Fruit fly (Drosophila melanogaster) whole organism, embryonic: ENCODE results near the gene CG31321.

Experiments
- ATbp ChIP-seq: fragments of 200-800 bp; sonication (Bioruptor generic); optimal IDR thresholded peaks from 2 replicates; lab custom pipeline; 2017; ENCODE audit warnings: missing biosample characterization, mild to moderate bottlenecking, missing genetic modification characterization, missing genetic modification reagents
- Awh ChIP-seq: fragments of 200-800 bp; sonication (Bioruptor generic); IDR thresholded peaks from 2 replicates; pipeline ENCODE4, ENCODE4 v1.3.6; 2022; ENCODE audit warnings: missing biosample characterization, missing genetic modification characterization
- CG10267 ChIP-seq: fragments of 200-800 bp; sonication (Bioruptor generic); optimal IDR thresholded peaks from 2 replicates; lab custom pipeline; 2018; ENCODE audit warnings: missing biosample characterization, mild to moderate bottlenecking, missing genetic modification characterization, moderate library complexity
- CG10366 ChIP-seq: fragments of 200-800 bp; sonication (Bioruptor generic); IDR thresholded peaks from 2 replicates; pipeline ENCODE4 v1.3.6; 2022; ENCODE audit warnings: missing biosample characterization, missing genetic modification characterization
- CG10431 ChIP-seq: fragments of 200-800 bp; sonication (Bioruptor generic); optimal IDR thresholded peaks from 3 replicates; lab custom pipeline; 2018; ENCODE audit warnings: missing biosample characterization, mild to moderate bottlenecking, missing genetic modification characterization
- CG14710 ChIP-seq: fragments of 200-800 bp; sonication (Bioruptor generic); optimal IDR thresholded peaks from 3 replicates; lab custom pipeline; 2019; ENCODE audit warnings: missing biosample characterization, mild to moderate bottlenecking, missing genetic modification characterization, moderate library complexity
- CG15269 ChIP-seq: fragments of 200-800 bp; sonication (Bioruptor generic); optimal IDR thresholded peaks from 2 replicates; lab custom pipeline; 2018; ENCODE audit warnings: missing biosample characterization, mild to moderate bottlenecking, missing genetic modification characterization, moderate library complexity
- CG16815 ChIP-seq: fragments of 200-800 bp; sonication (Bioruptor generic); optimal IDR thresholded peaks from 3 replicates; lab custom pipeline; 2017; ENCODE audit warnings: missing biosample characterization, mild to moderate bottlenecking, missing genetic modification characterization
- CG18619 ChIP-seq: fragments of 200-800 bp; sonication (Bioruptor generic); optimal IDR thresholded peaks from 3 replicates; lab custom pipeline; 2017; ENCODE audit warnings: missing biosample characterization, mild to moderate bottlenecking, missing genetic modification characterization
- CG2678 ChIP-seq: fragments of 200-800 bp; sonication (Bioruptor generic); optimal IDR thresholded peaks from 3 replicates; lab custom pipeline; 2019; ENCODE audit warnings: missing biosample characterization, mild to moderate bottlenecking, missing genetic modification characterization, moderate library complexity
- CG4360 ChIP-seq: fragments of 200-800 bp; sonication (Bioruptor generic); IDR thresholded peaks from 2 replicates; pipeline ENCODE4 v1.3.6; 2022; ENCODE audit warnings: missing biosample characterization, missing genetic modification characterization
- CG4707 ChIP-seq: fragments of 200-800 bp; sonication (Bioruptor generic); optimal IDR thresholded peaks from 2 replicates; lab custom pipeline; 2018; ENCODE audit warnings: missing biosample characterization, mild to moderate bottlenecking, missing genetic modification characterization, moderate library complexity
- CG6654 ChIP-seq: fragments of 200-800 bp; sonication (Bioruptor generic); optimal IDR thresholded peaks from 2 replicates; lab custom pipeline; 2017; ENCODE audit warnings: missing biosample characterization, mild to moderate bottlenecking, missing genetic modification characterization
- CG7271 ChIP-seq: fragments of 200-800 bp; sonication (Bioruptor generic); optimal IDR thresholded peaks from 2 replicates; lab custom pipeline; 2018; ENCODE audit warnings: missing biosample characterization, mild to moderate bottlenecking, missing genetic modification characterization, moderate library complexity
- CG7556 ChIP-seq: fragments of 200-800 bp; sonication (Bioruptor generic); optimal IDR thresholded peaks from 2 replicates; lab custom pipeline; 2017; ENCODE audit warnings: missing biosample characterization, mild to moderate bottlenecking, missing genetic modification characterization
- CG8478 ChIP-seq: fragments of >200 bp; optimal IDR thresholded peaks from 2 replicates; lab custom pipeline; 2018
- D19B ChIP-seq: fragments of 200-800 bp; sonication (Bioruptor generic); optimal IDR thresholded peaks from 2 replicates; lab custom pipeline; 2017; ENCODE audit warnings: missing biosample characterization, mild to moderate bottlenecking, missing genetic modification characterization
- Drgx ChIP-seq: fragments of 200-800 bp; sonication (Bioruptor generic); IDR thresholded peaks from 2 replicates; pipeline ENCODE4 v1.3.6; 2022; ENCODE audit warnings: missing biosample characterization, missing genetic modification characterization
- GATAe ChIP-seq: fragments of 200-800 bp; sonication (Bioruptor generic); conservative IDR thresholded peaks from 2 replicates; pipeline ENCODE4 v1.3.6; 2022; ENCODE audit warnings: missing biosample characterization, missing genetic modification characterization
- Hmr ChIP-seq: fragments of 200-800 bp; sonication (Bioruptor generic); optimal IDR thresholded peaks from 3 replicates; lab custom pipeline; 2017; ENCODE audit warnings: mild to moderate bottlenecking, missing biosample characterization, missing genetic modification reagents, missing genetic modification characterization
- Hr3 ChIP-seq: fragments of 200-800 bp; sonication (Bioruptor generic); optimal IDR thresholded peaks from 3 replicates; lab custom pipeline; 2016; ENCODE audit warnings: missing biosample characterization, missing genetic modification characterization
- Hr39 ChIP-seq: fragments of >200 bp; optimal IDR thresholded peaks from 2 replicates; lab custom pipeline; 2017
- Poxn ChIP-seq: fragments of 200-800 bp; sonication (Bioruptor generic); IDR thresholded peaks from 2 replicates; pipeline ENCODE4 v1.3.6; 2022; ENCODE audit warnings: missing biosample characterization, missing genetic modification characterization
- Six4 ChIP-seq: fragments of 200-800 bp; sonication (Bioruptor generic); optimal IDR thresholded peaks from 2 replicates; lab custom pipeline; 2016; ENCODE audit warnings: missing biosample characterization, missing genetic modification characterization
- abd-A ChIP-seq: fragments of 200-800 bp; sonication (Bioruptor generic); optimal IDR thresholded peaks from 3 replicates; lab custom pipeline; 2019; ENCODE audit warnings: missing biosample characterization, mild to moderate bottlenecking, missing genetic modification characterization, moderate library complexity
- bigmax ChIP-seq: fragments of 200-800 bp; sonication (Bioruptor generic); optimal IDR thresholded peaks from 2 replicates; lab custom pipeline; 2018; ENCODE audit warnings: missing biosample characterization, mild to moderate bottlenecking, missing genetic modification characterization
- btn ChIP-seq: fragments of 200-800 bp; sonication (Bioruptor generic); optimal IDR thresholded peaks from 2 replicates; lab custom pipeline; 2016; ENCODE audit warnings: missing biosample characterization, missing genetic modification characterization
- dati ChIP-seq: fragments of 200-800 bp; sonication (Bioruptor generic); IDR thresholded peaks from 2 replicates; pipeline ENCODE4 v1.3.6; 2022; ENCODE audit warnings: missing biosample characterization, missing genetic modification characterization
- dm ChIP-seq: fragments of 200-800 bp; sonication (Bioruptor generic); optimal IDR thresholded peaks from 3 replicates; lab custom pipeline; 2016; ENCODE audit warnings: missing biosample characterization, missing genetic modification characterization
- esg ChIP-seq: fragments of 200-800 bp; sonication (Bioruptor generic); conservative IDR thresholded peaks from 2 replicates; pipeline ENCODE4 v1.3.6; 2022; ENCODE audit warnings: missing biosample characterization, missing genetic modification characterization
- eyg ChIP-seq: fragments of 200-800 bp; sonication (Bioruptor generic); optimal IDR thresholded peaks from 3 replicates; lab custom pipeline; 2016; ENCODE audit warnings: missing biosample characterization, missing genetic modification characterization
- fd96Cb ChIP-seq: fragments of 200-800 bp; sonication (Bioruptor generic); optimal IDR thresholded peaks from 2 replicates; lab custom pipeline; 2018; ENCODE audit warnings: missing biosample characterization, mild to moderate bottlenecking, missing genetic modification characterization, moderate library complexity
- fu2 ChIP-seq: fragments of 200-800 bp; sonication (Bioruptor generic); optimal IDR thresholded peaks from 2 replicates; lab custom pipeline; 2016; ENCODE audit warnings: missing biosample characterization, missing genetic modification characterization
- gsb ChIP-seq: fragments of 200-800 bp; sonication (Bioruptor generic); IDR thresholded peaks from 2 replicates; pipeline ENCODE4 v1.3.6; 2022; ENCODE audit warnings: missing biosample characterization, missing genetic modification characterization
- ind ChIP-seq: fragments of 200-800 bp; sonication (Bioruptor generic); optimal IDR thresholded peaks from 3 replicates; lab custom pipeline; 2016; ENCODE audit warnings: missing biosample characterization, missing genetic modification characterization
- lbe ChIP-seq: fragments of 200-800 bp; sonication (Bioruptor generic); optimal IDR thresholded peaks from 2 replicates; lab custom pipeline; 2016; ENCODE audit warnings: missing biosample characterization, mild to moderate bottlenecking, missing genetic modification characterization
- lov ChIP-seq, 2 experiments: fragments of 200-800 bp in 1 of 2; fragments of >200 bp in 1 of 2; sonication (Bioruptor generic) in 1 of 2; IDR thresholded peaks in 1 of 2; optimal IDR thresholded peaks in 1 of 2; 2 replicates in 1 of 2; 3 replicates in 1 of 2; pipeline versions ENCODE4 v1.3.6 to Lab custom; 2017 to 2022; ENCODE audit warnings: missing biosample characterization in 1 of 2, missing genetic modification characterization in 1 of 2
- pb ChIP-seq: fragments of 200-800 bp; sonication (Bioruptor generic); optimal IDR thresholded peaks from 3 replicates; lab custom pipeline; 2016; ENCODE audit warnings: missing biosample characterization, missing genetic modification characterization
- pfk ChIP-seq: fragments of 200-800 bp; sonication (Bioruptor generic); optimal IDR thresholded peaks from 2 replicates; lab custom pipeline; 2018; ENCODE audit warnings: missing biosample characterization, mild to moderate bottlenecking, missing genetic modification characterization, moderate library complexity
- repo ChIP-seq: fragments of 200-800 bp; sonication (Bioruptor generic); optimal IDR thresholded peaks from 2 replicates; lab custom pipeline; 2016; ENCODE audit warnings: missing biosample characterization, missing genetic modification characterization
- run ChIP-seq: fragments of 200-800 bp; sonication (Bioruptor generic); optimal IDR thresholded peaks from 3 replicates; lab custom pipeline; 2018; ENCODE audit warnings: missing biosample characterization, mild to moderate bottlenecking, missing genetic modification characterization
- sens ChIP-seq: fragments of 200-800 bp; sonication (Bioruptor generic); peaks from one replicate; lab custom pipeline; 2016; ENCODE audit warnings: missing biosample characterization, missing genetic modification characterization
- sima ChIP-seq: fragments of 200-800 bp; sonication (Bioruptor generic); optimal IDR thresholded peaks from 2 replicates; lab custom pipeline; 2016; ENCODE audit warnings: missing biosample characterization, missing genetic modification characterization
- sisA ChIP-seq: fragments of 200-800 bp; sonication (Bioruptor generic); IDR thresholded peaks from 2 replicates; pipeline ENCODE4 v1.3.6; 2022; ENCODE audit warnings: missing biosample characterization, missing genetic modification characterization
- tgo ChIP-seq: fragments of 200-800 bp; sonication (Bioruptor generic); IDR thresholded peaks from 3 replicates; pipeline ENCODE4 v1.3.6; 2022; ENCODE audit warnings: missing biosample characterization, missing genetic modification characterization
- ttk ChIP-seq: fragments of 200-800 bp; sonication (Bioruptor generic); IDR thresholded peaks from 2 replicates; pipeline ENCODE4 v2.1.2; 2022; ENCODE audit warnings: missing biosample characterization, missing genetic modification characterization
- yki ChIP-seq: fragments of >200 bp; optimal IDR thresholded peaks from 3 replicates; lab custom pipeline; 2018
- zen2 ChIP-seq: fragments of 200-800 bp; sonication (Bioruptor generic); IDR thresholded peaks from 3 replicates; pipeline ENCODE4 v1.3.6; 2022; ENCODE audit warnings: missing biosample characterization, missing genetic modification characterization; ENCODE audit not compliant: partially characterized antibody

The CG31321 gene

dm6 chr3R:14282215-14283041, 27.7 kb upstream of the CG31321 start (continued):
- TF ChIP-seq abd-A (tag; lab: Kevin White, UChicago) (peak; percentile 63), eyg (GFP tag; lab: Kevin White, UChicago) (no peak), Six4 (GFP tag; lab: Kevin White, UChicago) (no peak)

dm6 chr3R:14283042-14283626, 27.0 kb upstream of the CG31321 start:
- TF ChIP-seq GATAe (GFP tag; lab: Robert Waterston, UW) = no peak
- peak; percentile 61 for TF ChIP-seq Hmr (GFP tag; lab: Kevin White, UChicago)
- no peak for TF ChIP-seq sisA (GFP tag; lab: Robert Waterston, UW)
- TF ChIP-seq sens = peak; percentile 81
- TF ChIP-seq Drgx (GFP tag; lab: Robert Waterston, UW) = no peak
- TF ChIP-seq esg (GFP tag; lab: Robert Waterston, UW) = no peak
- no peak for TF ChIP-seq yki
- peak; percentile 68 for TF ChIP-seq lbe (GFP tag; lab: Kevin White, UChicago)
- no peak for TF ChIP-seq CG14710 (tag; lab: Kevin White, UChicago)
- no peak for TF ChIP-seq Poxn (GFP tag; lab: Robert Waterston, UW)
- no peak for TF ChIP-seq tgo
- TF ChIP-seq run (tag; lab: Kevin White, UChicago) = no peak
- no peak for TF ChIP-seq pfk (GFP tag; lab: Kevin White, UChicago)
- TF ChIP-seq sima (GFP tag; lab: Kevin White, UChicago) = no peak
- no peak for TF ChIP-seq lov (optimal IDR thresholded peaks at IDR 0.05; lab: Kevin White, UChicago)
- TF ChIP-seq lov (GFP tag; IDR thresholded peaks at IDR 0.05; lab: Robert Waterston, UW) = no peak
- TF ChIP-seq dm (GFP tag; lab: Kevin White, UChicago) = no peak
- no peak for TF ChIP-seq zen2 (GFP tag; lab: Robert Waterston, UW)
- no peak for TF ChIP-seq CG7556 (GFP tag; lab: Kevin White, UChicago)
- no peak for TF ChIP-seq pb
- no peak for TF ChIP-seq CG8478 (lab: Kevin White, UChicago)
- TF ChIP-seq CG7271 = no peak
- no peak for TF ChIP-seq bigmax (GFP tag; lab: Kevin White, UChicago)
- no peak for TF ChIP-seq fd96Cb
- TF ChIP-seq CG16815 (GFP tag; lab: Kevin White, UChicago) = peak; percentile 10
- TF ChIP-seq CG4707 = no peak
- TF ChIP-seq fu2 (GFP tag; lab: Kevin White, UChicago) = peak; percentile 62
- TF ChIP-seq CG10431 (GFP tag; lab: Kevin White, UChicago) = no peak
- TF ChIP-seq CG2678 (tag; lab: Kevin White, UChicago) = peak; percentile 55
- TF ChIP-seq ind (GFP tag; lab: Kevin White, UChicago) = peak; percentile 34
- no peak for TF ChIP-seq Awh (GFP tag; lab: Robert Waterston, UW)
- TF ChIP-seq CG15269 (tag; lab: Kevin White, UChicago) = peak; percentile 47
- TF ChIP-seq CG10366 (GFP tag; lab: Robert Waterston, UW) = no peak
- peak; percentile 55 for TF ChIP-seq CG18619 (GFP tag; lab: Kevin White, UChicago)
- no peak for TF ChIP-seq ttk (GFP tag; lab: Robert Waterston, UW)
- TF ChIP-seq D19B (GFP tag; lab: Kevin White, UChicago) = peak; percentile 48
- no peak for TF ChIP-seq ATbp
- TF ChIP-seq CG4360 (GFP tag; lab: Robert Waterston, UW) = no peak
- no peak for TF ChIP-seq dati
- TF ChIP-seq CG6654 = no peak
- TF ChIP-seq CG10267 (tag; lab: Kevin White, UChicago) = no peak
- no peak for TF ChIP-seq btn (GFP tag; lab: Kevin White, UChicago)
- no peak for TF ChIP-seq gsb (GFP tag; lab: Robert Waterston, UW)
- TF ChIP-seq repo (GFP tag; lab: Kevin White, UChicago) = no peak
- no peak for TF ChIP-seq Hr39
- TF ChIP-seq Hr3 (GFP tag; lab: Kevin White, UChicago) = peak; percentile 18
